Worm (Caenorhabditis elegans): ENCODE results near the gene npr-13.

ce11 chrV:14868181-14868580 is 9.8 kb upstream of the npr-13 start, which contains the start of gene gcy-14:
- TF ChIP-seq dpl-1 (GFP tag; optimal IDR thresholded peaks at IDR 0.05): no peak
- TF ChIP-seq ama-1 (optimal IDR thresholded peaks at IDR 0.05): no peak
- TF ChIP-seq mep-1 (tag; optimal IDR thresholded peaks at IDR 0.05): no peak
- no peak for TF ChIP-seq fkh-8 (tag; optimal IDR thresholded peaks at IDR 0.05)
- no peak for TF ChIP-seq lir-3 (tag; optimal IDR thresholded peaks at IDR 0.05; ENCODE audit: poor library complexity)
- no peak for TF ChIP-seq skn-1 (tag; optimal IDR thresholded peaks at IDR 0.05)
- TF ChIP-seq C16A3.4 (tag; optimal IDR thresholded peaks at IDR 0.05): no peak
- TF ChIP-seq efl-1 (optimal IDR thresholded peaks at IDR 0.05): no peak
- TF ChIP-seq efl-1 (GFP tag; optimal IDR thresholded peaks at IDR 0.05 in 1 of 2): no peak
- no peak for TF ChIP-seq nhr-237 (tag; optimal IDR thresholded peaks at IDR 0.05)
- TF ChIP-seq elt-2 (tag; optimal IDR thresholded peaks at IDR 0.05): no peak
- TF ChIP-seq tbx-2 (tag; optimal IDR thresholded peaks at IDR 0.05): no peak
- TF ChIP-seq lin-35 (GFP tag; optimal IDR thresholded peaks at IDR 0.05): no peak
- TF ChIP-seq pqm-1 (tag; optimal IDR thresholded peaks at IDR 0.05): no peak

Data from whole organism, L1 larva.